Worm (Caenorhabditis elegans): ENCODE results near the gene jmjd-1.1.

- TF ChIP-seq nhr-76 (tag; optimal IDR thresholded peaks at IDR 0.05): no peak
- TF ChIP-seq fkh-10 (GFP tag; optimal IDR thresholded peaks at IDR 0.05): no peak
- TF ChIP-seq skn-1 (tag; optimal IDR thresholded peaks at IDR 0.05): no peak
- TF ChIP-seq ama-1 (optimal IDR thresholded peaks at IDR 0.05): peak; percentile 93
- peak; percentile 13 for TF ChIP-seq elt-1 (tag; optimal IDR thresholded peaks at IDR 0.05)
- TF ChIP-seq eor-1 (tag; optimal IDR thresholded peaks at IDR 0.05): peak in 1 of 2 experiments; percentile 7
These were observed 44.4 kb upstream of the jmjd-1.1 start for ce11 chrII:11761806-11762512.

All from whole organism, L3 larva.